Worm (Caenorhabditis elegans): ENCODE results near the gene T05H4.3.

T05H4.3 gene

DNA sequence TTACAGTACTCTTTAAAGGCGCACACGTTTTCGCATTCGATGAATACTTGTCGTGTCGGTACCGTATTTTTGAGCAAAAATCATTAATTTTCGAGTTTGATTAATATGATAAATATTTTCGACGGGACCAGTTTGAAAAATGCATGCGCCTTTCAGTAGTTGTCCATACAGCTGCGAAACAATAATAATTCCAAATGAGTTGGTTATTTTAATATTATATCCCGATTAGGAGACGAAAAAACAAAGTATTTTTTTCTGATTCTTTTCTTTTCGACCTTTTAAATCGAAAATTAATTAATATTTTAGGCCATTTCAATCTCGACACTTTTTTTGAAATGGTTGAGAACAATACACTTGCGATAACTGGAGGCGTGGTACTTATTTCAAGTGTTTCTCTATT lies 3.5 kb upstream of the T05H4.3 start, which contains the start of gene T05H4.4:
Gene T05H4.4 (plus strand): TSS at position 301 of the 400 bp plus-strand sequence.
- no peak for TF ChIP-seq klf-2 (GFP tag; conservative IDR thresholded peaks at IDR 0.05)
- no peak for TF ChIP-seq ztf-23 (GFP tag; IDR thresholded peaks at IDR 0.05)
- TF ChIP-seq flt-1 (GFP tag; IDR thresholded peaks at IDR 0.05) = no peak
- no peak for TF ChIP-seq tab-1 (GFP tag; IDR thresholded peaks at IDR 0.05)
- no peak for TF ChIP-seq med-1 (GFP tag; optimal IDR thresholded peaks at IDR 0.05; ENCODE audit: insufficient read depth)
- TF ChIP-seq ztf-29 (GFP tag; IDR thresholded peaks at IDR 0.05) = no peak
- TF ChIP-seq ref-1 (GFP tag; conservative IDR thresholded peaks at IDR 0.05) = no peak
- TF ChIP-seq cog-1 (tag; optimal IDR thresholded peaks at IDR 0.05) = no peak
- TF ChIP-seq T22C8.4 (GFP tag; IDR thresholded peaks at IDR 0.05) = no peak

- TF ChIP-seq med-1 (GFP tag; optimal IDR thresholded peaks at IDR 0.05; ENCODE audit: insufficient read depth) = no peak
- no peak for TF ChIP-seq T22C8.4 (GFP tag; IDR thresholded peaks at IDR 0.05)
- TF ChIP-seq ztf-29 (GFP tag; IDR thresholded peaks at IDR 0.05) = no peak
- TF ChIP-seq cog-1 (tag; optimal IDR thresholded peaks at IDR 0.05) = no peak
- TF ChIP-seq tab-1 (GFP tag; IDR thresholded peaks at IDR 0.05) = no peak
- TF ChIP-seq ref-1 (GFP tag; conservative IDR thresholded peaks at IDR 0.05) = no peak
- no peak for TF ChIP-seq ztf-23 (GFP tag; IDR thresholded peaks at IDR 0.05)
- TF ChIP-seq flt-1 (GFP tag; IDR thresholded peaks at IDR 0.05) = no peak
- no peak for TF ChIP-seq klf-2 (GFP tag; conservative IDR thresholded peaks at IDR 0.05)
Observed at ce11 chrV:6441613-6442012, 524 bp upstream of the T05H4.3 start, which contains the start of gene T05H4.15. TSS of gene T05H4.15 (minus strand) at chrV:6441713.

ce11 chrV:6448356-6448755 lies 6.2 kb downstream of the T05H4.3 start, which contains the start of gene fbxa-196:
TSS of gene fbxa-196 (plus strand) at chrV:6448656.
- TF ChIP-seq klf-2 (GFP tag; conservative IDR thresholded peaks at IDR 0.05) = no peak
- TF ChIP-seq ztf-29 (GFP tag; IDR thresholded peaks at IDR 0.05) = no peak
- no peak for TF ChIP-seq med-1 (GFP tag; optimal IDR thresholded peaks at IDR 0.05; ENCODE audit: insufficient read depth)
- TF ChIP-seq cog-1 (tag; optimal IDR thresholded peaks at IDR 0.05) = no peak
- TF ChIP-seq ztf-23 (GFP tag; IDR thresholded peaks at IDR 0.05) = no peak
- TF ChIP-seq ref-1 (GFP tag; conservative IDR thresholded peaks at IDR 0.05) = no peak
- TF ChIP-seq flt-1 (GFP tag; IDR thresholded peaks at IDR 0.05) = no peak
- no peak for TF ChIP-seq tab-1 (GFP tag; IDR thresholded peaks at IDR 0.05)
- TF ChIP-seq T22C8.4 (GFP tag; IDR thresholded peaks at IDR 0.05) = no peak

ce11 chrV:6450129-6451011 lies 8.2 kb downstream of the T05H4.3 start, which contains the start of gene acl-8:
TSS of gene acl-8 (plus strand) at chrV:6450870.
- TF ChIP-seq flt-1 (GFP tag; IDR thresholded peaks at IDR 0.05) = no peak
- no peak for TF ChIP-seq cog-1 (tag; optimal IDR thresholded peaks at IDR 0.05)
- TF ChIP-seq ztf-23 (GFP tag; IDR thresholded peaks at IDR 0.05) = 0 out of 2 replicates have a peak, but pooled peaks have one; percentile 9

DNA sequence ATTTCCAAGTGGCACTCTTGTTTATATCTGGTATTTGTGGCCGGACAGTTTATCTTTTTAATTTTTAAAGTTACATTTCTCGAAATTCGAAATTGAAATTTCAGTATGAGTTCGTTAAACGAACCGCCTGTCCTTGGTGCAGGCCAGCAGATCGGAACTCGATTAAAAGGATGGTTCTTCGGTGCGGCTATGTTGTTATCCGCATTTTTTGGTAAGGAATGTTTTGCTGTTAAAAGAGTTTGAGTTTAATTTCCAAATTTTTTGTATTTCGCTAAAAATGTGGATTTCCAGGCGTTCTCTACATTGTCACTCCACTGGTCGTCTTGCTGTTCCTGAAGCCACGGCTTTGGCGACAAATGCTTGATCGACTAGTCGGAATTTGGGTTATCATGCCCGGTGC lies 11.0 kb downstream of the T05H4.3 start, which contains the start of gene acl-9:
Gene acl-9 (plus strand): TSS at position 105 of the 400 bp plus-strand sequence.
- TF ChIP-seq flt-1 (GFP tag; IDR thresholded peaks at IDR 0.05) = no peak
- TF ChIP-seq ref-1 (GFP tag; conservative IDR thresholded peaks at IDR 0.05) = no peak
- TF ChIP-seq ztf-23 (GFP tag; IDR thresholded peaks at IDR 0.05) = no peak
- TF ChIP-seq T22C8.4 (GFP tag; IDR thresholded peaks at IDR 0.05) = no peak
- TF ChIP-seq klf-2 (GFP tag; conservative IDR thresholded peaks at IDR 0.05) = no peak
- no peak for TF ChIP-seq cog-1 (tag; optimal IDR thresholded peaks at IDR 0.05)
- no peak for TF ChIP-seq tab-1 (GFP tag; IDR thresholded peaks at IDR 0.05)
- TF ChIP-seq ztf-29 (GFP tag; IDR thresholded peaks at IDR 0.05) = no peak
- no peak for TF ChIP-seq med-1 (GFP tag; optimal IDR thresholded peaks at IDR 0.05; ENCODE audit: insufficient read depth)

DNA sequence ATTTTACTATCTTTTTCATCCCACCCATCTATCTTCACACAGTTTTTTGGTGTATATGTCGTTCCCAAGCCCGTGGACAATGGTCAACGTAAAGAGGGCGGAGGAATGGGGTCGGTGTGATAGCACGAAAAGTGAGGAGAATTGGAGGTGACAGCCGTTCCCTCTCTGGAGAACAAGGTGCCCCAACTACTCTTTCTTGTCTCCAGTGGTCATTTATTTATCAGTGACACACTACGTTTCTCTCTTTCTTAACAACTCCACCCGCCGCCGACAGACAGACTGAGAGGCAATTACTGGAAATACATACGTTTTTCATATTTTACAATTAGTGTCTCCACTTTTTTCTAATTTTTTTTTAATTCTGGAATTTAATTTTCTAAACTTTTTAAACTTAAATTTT lies 14.8 kb downstream of the T05H4.3 start:
- no peak for TF ChIP-seq med-1 (GFP tag; optimal IDR thresholded peaks at IDR 0.05; ENCODE audit: insufficient read depth)
- no peak for TF ChIP-seq tab-1 (GFP tag; IDR thresholded peaks at IDR 0.05)
- no peak for TF ChIP-seq klf-2 (GFP tag; conservative IDR thresholded peaks at IDR 0.05)
- TF ChIP-seq ztf-29 (GFP tag; IDR thresholded peaks at IDR 0.05) = no peak
- no peak for TF ChIP-seq ref-1 (GFP tag; conservative IDR thresholded peaks at IDR 0.05)
- no peak for TF ChIP-seq flt-1 (GFP tag; IDR thresholded peaks at IDR 0.05)
- TF ChIP-seq cog-1 (tag; optimal IDR thresholded peaks at IDR 0.05) = no peak
- TF ChIP-seq T22C8.4 (GFP tag; IDR thresholded peaks at IDR 0.05) = no peak
- no peak for TF ChIP-seq ztf-23 (GFP tag; IDR thresholded peaks at IDR 0.05)

DNA sequence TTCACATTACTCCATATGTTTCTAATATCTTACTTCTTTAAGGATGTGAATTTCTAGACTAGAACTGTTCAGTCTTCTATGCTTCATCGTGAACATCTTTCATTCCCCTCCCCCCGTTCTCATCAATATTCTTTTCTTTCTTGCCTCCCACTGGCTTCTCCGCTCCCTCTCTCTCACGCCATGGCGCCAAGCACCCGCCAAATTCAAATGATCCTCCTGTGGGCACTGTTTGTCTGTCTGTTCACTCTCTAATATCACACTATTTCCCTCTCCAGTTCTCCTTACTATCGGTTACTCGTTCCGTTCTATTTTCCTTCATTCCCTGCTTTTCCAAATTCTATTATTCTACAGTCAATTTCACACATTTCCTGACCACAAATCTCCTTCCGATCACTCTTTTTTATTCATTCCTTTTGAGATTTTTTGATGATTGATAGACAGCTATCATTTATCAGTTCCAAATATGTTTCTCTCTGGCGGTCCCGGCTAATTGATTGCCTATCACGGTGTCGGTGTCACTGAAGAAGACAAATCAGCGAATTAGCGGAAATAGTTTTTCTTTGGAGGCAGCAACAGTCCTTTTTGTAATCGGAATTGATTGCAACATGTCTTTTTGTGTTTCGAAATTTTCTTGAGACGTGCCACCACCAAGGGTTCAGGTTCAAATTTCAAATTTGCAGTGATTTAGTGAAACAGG lies 16.3 kb downstream of the T05H4.3 start:
- TF ChIP-seq med-1 (GFP tag; optimal IDR thresholded peaks at IDR 0.05; ENCODE audit: insufficient read depth) (no peak), ztf-23 (GFP tag; IDR thresholded peaks at IDR 0.05) (no peak), tab-1 (GFP tag; IDR thresholded peaks at IDR 0.05) (no peak), ref-1 (GFP tag; conservative IDR thresholded peaks at IDR 0.05) (no peak), T22C8.4 (GFP tag; IDR thresholded peaks at IDR 0.05) (no peak), klf-2 (GFP tag; conservative IDR thresholded peaks at IDR 0.05) (no peak), ztf-29 (GFP tag; IDR thresholded peaks at IDR 0.05) (no peak), flt-1 (GFP tag; IDR thresholded peaks at IDR 0.05) (no peak), cog-1 (tag; optimal IDR thresholded peaks at IDR 0.05) (no peak)

ce11 chrV:6461250-6461649 lies 19.1 kb downstream of the T05H4.3 start:
- TF ChIP-seq ztf-23 (GFP tag; IDR thresholded peaks at IDR 0.05) (no peak), ztf-29 (GFP tag; IDR thresholded peaks at IDR 0.05) (no peak), klf-2 (GFP tag; conservative IDR thresholded peaks at IDR 0.05) (no peak), flt-1 (GFP tag; IDR thresholded peaks at IDR 0.05) (no peak), T22C8.4 (GFP tag; IDR thresholded peaks at IDR 0.05) (no peak), cog-1 (tag; optimal IDR thresholded peaks at IDR 0.05) (no peak), med-1 (GFP tag; optimal IDR thresholded peaks at IDR 0.05; ENCODE audit: insufficient read depth) (no peak), ref-1 (GFP tag; conservative IDR thresholded peaks at IDR 0.05) (no peak), tab-1 (GFP tag; IDR thresholded peaks at IDR 0.05) (no peak)

DNA sequence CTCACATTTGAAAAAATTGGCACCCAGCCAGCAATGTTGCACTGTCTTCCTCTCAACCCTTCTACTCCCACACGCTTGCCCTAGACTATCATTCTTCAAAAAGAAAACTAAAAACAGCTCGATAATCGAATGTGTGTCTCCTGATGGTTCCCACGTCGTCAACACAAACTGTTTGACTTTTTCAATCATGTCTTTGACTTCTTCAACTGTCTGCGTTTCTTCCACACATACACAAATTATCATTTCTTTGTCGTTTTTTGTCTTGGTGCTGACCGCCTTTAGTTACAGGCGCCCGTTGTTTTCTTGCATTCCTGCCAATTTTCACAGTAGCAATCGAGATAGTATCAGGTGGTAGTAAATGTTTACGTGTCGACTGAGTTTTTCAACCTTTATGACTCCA lies 20.5 kb downstream of the T05H4.3 start:
- no peak for TF ChIP-seq flt-1 (GFP tag; IDR thresholded peaks at IDR 0.05)
